Fruit fly (Drosophila melanogaster) whole organism, embryonic: ENCODE data around the gene CG11980.

Experiments used
- CG10462 ChIP-seq: fragments of 200-800 bp; sonication (Bioruptor generic); optimal IDR thresholded peaks from 2 replicates; lab custom pipeline; 2016; ENCODE audit warnings: missing biosample characterization, missing genetic modification characterization
- CG10565 ChIP-seq: fragments of 200-800 bp; sonication (Bioruptor generic); optimal IDR thresholded peaks from 3 replicates; lab custom pipeline; 2016; ENCODE audit warnings: missing biosample characterization, mild to moderate bottlenecking, missing genetic modification characterization
- CG10959 ChIP-seq: fragments of 200-800 bp; sonication (Bioruptor generic); IDR thresholded peaks from 2 replicates; pipeline ENCODE4 v1.3.6; 2022; ENCODE audit warnings: missing biosample characterization, missing genetic modification characterization
- CG11093 ChIP-seq: fragments of 200-800 bp; sonication (Bioruptor generic); IDR thresholded peaks from 3 replicates; pipeline ENCODE4 v1.3.6; 2022; ENCODE audit warnings: missing biosample characterization, missing genetic modification characterization
- CG11504 ChIP-seq: fragments of 200-800 bp; sonication (Bioruptor generic); optimal IDR thresholded peaks from 3 replicates; lab custom pipeline; 2019; ENCODE audit warnings: missing biosample characterization, mild to moderate bottlenecking, missing genetic modification characterization, moderate library complexity
- CG11560 ChIP-seq: fragments of 200-800 bp; sonication (Bioruptor generic); IDR thresholded peaks from 3 replicates; pipeline ENCODE4 v1.3.6; 2022; ENCODE audit warnings: missing biosample characterization, missing genetic modification characterization
- CG12236 ChIP-seq: fragments of 200-800 bp; sonication (Bioruptor generic); optimal IDR thresholded peaks from 2 replicates; lab custom pipeline; 2016; ENCODE audit warnings: missing biosample characterization, missing genetic modification characterization
- CG12299 ChIP-seq: fragments of 200-800 bp; sonication (Bioruptor generic); optimal IDR thresholded peaks from 2 replicates; lab custom pipeline; 2018; ENCODE audit warnings: missing biosample characterization, mild to moderate bottlenecking, missing genetic modification characterization
- CG14441 ChIP-seq: fragments of 200-800 bp; sonication (Bioruptor generic); IDR thresholded peaks from 2 replicates; pipeline ENCODE4 v1.3.6; 2022; ENCODE audit warnings: missing biosample characterization, missing genetic modification characterization
- CG1603 ChIP-seq: fragments of 200-800 bp; sonication (Bioruptor generic); optimal IDR thresholded peaks from 2 replicates; lab custom pipeline; 2019; ENCODE audit warnings: missing biosample characterization, mild to moderate bottlenecking, missing genetic modification characterization, moderate library complexity
- CG16813 ChIP-seq: fragments of 200-800 bp; sonication (Bioruptor generic); IDR thresholded peaks from 3 replicates; pipeline ENCODE4 v1.3.6; 2022; ENCODE audit warnings: missing biosample characterization, missing genetic modification characterization; ENCODE audit not compliant: partially characterized antibody
- CG17359 ChIP-seq: fragments of 200-800 bp; sonication (Bioruptor generic); optimal IDR thresholded peaks from 3 replicates; lab custom pipeline; 2018; ENCODE audit warnings: missing biosample characterization, mild to moderate bottlenecking, missing genetic modification characterization, moderate library complexity
- CG18476 ChIP-seq: fragments of 200-800 bp; sonication (Bioruptor generic); optimal IDR thresholded peaks from 2 replicates; lab custom pipeline; 2016; ENCODE audit warnings: missing biosample characterization, mild to moderate bottlenecking, missing genetic modification characterization
- CG2120 ChIP-seq: fragments of 200-800 bp; sonication (Bioruptor generic); optimal IDR thresholded peaks from 3 replicates; lab custom pipeline; 2016; ENCODE audit warnings: missing biosample characterization, missing genetic modification characterization
- CG2678 ChIP-seq: fragments of 200-800 bp; sonication (Bioruptor generic); optimal IDR thresholded peaks from 3 replicates; lab custom pipeline; 2019; ENCODE audit warnings: missing biosample characterization, mild to moderate bottlenecking, missing genetic modification characterization, moderate library complexity
- CG31441 ChIP-seq: fragments of 200-800 bp; sonication (Bioruptor generic); IDR thresholded peaks from 2 replicates; pipeline ENCODE4 v1.3.6; 2022; ENCODE audit warnings: missing biosample characterization, missing genetic modification characterization
- CG32532 ChIP-seq: fragments of 200-800 bp; sonication (Bioruptor generic); IDR thresholded peaks from 2 replicates; pipeline ENCODE4 v1.3.6; 2022; ENCODE audit warnings: missing biosample characterization, missing genetic modification characterization
- CG3995 ChIP-seq: fragments of 200-800 bp; sonication (Bioruptor generic); optimal IDR thresholded peaks from 3 replicates; lab custom pipeline; 2016; ENCODE audit warnings: missing biosample characterization, missing genetic modification characterization
- CG7928 ChIP-seq: fragments of 200-800 bp; sonication (Bioruptor generic); optimal IDR thresholded peaks from 2 replicates; lab custom pipeline; 2017; ENCODE audit warnings: missing biosample characterization, mild to moderate bottlenecking, missing genetic modification characterization
- CG8944 ChIP-seq: fragments of 200-800 bp; sonication (Bioruptor generic); optimal IDR thresholded peaks from 3 replicates; lab custom pipeline; 2016; ENCODE audit warnings: missing biosample characterization, missing genetic modification characterization
- CG9609 ChIP-seq: fragments of 200-800 bp; sonication (Bioruptor generic); optimal IDR thresholded peaks from 3 replicates; lab custom pipeline; 2016; ENCODE audit warnings: missing biosample characterization, missing genetic modification characterization
- CG9817 ChIP-seq: fragments of 200-800 bp; sonication (Bioruptor generic); optimal IDR thresholded peaks from 2 replicates; lab custom pipeline; 2018; ENCODE audit warnings: missing biosample characterization, mild to moderate bottlenecking, missing genetic modification characterization, moderate library complexity
- CHES-1-like ChIP-seq: fragments of 200-800 bp; sonication (Bioruptor generic); optimal IDR thresholded peaks from 2 replicates; lab custom pipeline; 2016; ENCODE audit warnings: missing biosample characterization, missing genetic modification characterization
- Chrac-16 ChIP-seq: fragments of 200-800 bp; sonication (Bioruptor generic); optimal IDR thresholded peaks from 3 replicates; lab custom pipeline; 2016; ENCODE audit warnings: missing biosample characterization, missing genetic modification characterization
- Dad ChIP-seq: fragments of 200-800 bp; sonication (Bioruptor generic); optimal IDR thresholded peaks from 3 replicates; lab custom pipeline; 2016; ENCODE audit warnings: missing biosample characterization, missing genetic modification characterization
- Dip2 ChIP-seq: fragments of 200-800 bp; sonication (Bioruptor generic); IDR thresholded peaks from 2 replicates; pipeline ENCODE4 v1.3.6; 2022; ENCODE audit warnings: missing biosample characterization, missing genetic modification characterization
- Drgx ChIP-seq: fragments of 200-800 bp; sonication (Bioruptor generic); IDR thresholded peaks from 2 replicates; pipeline ENCODE4 v1.3.6; 2022; ENCODE audit warnings: missing biosample characterization, missing genetic modification characterization
- Fer1 ChIP-seq: fragments of 200-800 bp; sonication (Bioruptor generic); optimal IDR thresholded peaks from 2 replicates; lab custom pipeline; 2017; ENCODE audit warnings: missing biosample characterization, mild to moderate bottlenecking, missing genetic modification characterization
- Fer2 ChIP-seq: fragments of 200-800 bp; sonication (Bioruptor generic); optimal IDR thresholded peaks from 2 replicates; lab custom pipeline; 2018; ENCODE audit warnings: missing biosample characterization, mild to moderate bottlenecking, missing genetic modification characterization, moderate library complexity
- HLH3B ChIP-seq: fragments of 200-800 bp; sonication (Bioruptor generic); IDR thresholded peaks from 2 replicates; pipeline ENCODE4 v1.3.6; 2022; ENCODE audit warnings: missing biosample characterization, missing genetic modification characterization
- Hey ChIP-seq: fragments of 200-800 bp; sonication (Bioruptor generic); optimal IDR thresholded peaks from 3 replicates; lab custom pipeline; 2018; ENCODE audit warnings: missing biosample characterization, mild to moderate bottlenecking, missing genetic modification characterization
- HmgZ ChIP-seq: fragments of 200-800 bp; sonication (Bioruptor generic); optimal IDR thresholded peaks from 2 replicates; lab custom pipeline; 2018; ENCODE audit warnings: missing biosample characterization, mild to moderate bottlenecking, missing genetic modification characterization
- Jarid2 ChIP-seq: fragments of 200-800 bp; sonication (Bioruptor generic); optimal IDR thresholded peaks from 3 replicates; lab custom pipeline; 2017; ENCODE audit warnings: mild to moderate bottlenecking, missing biosample characterization, missing genetic modification reagents, missing genetic modification characterization
- Scr ChIP-seq: fragments of 200-800 bp; sonication (Bioruptor generic); IDR thresholded peaks from 2 replicates; pipeline ENCODE4 v1.3.6; 2022; ENCODE audit warnings: missing biosample characterization, missing genetic modification characterization; ENCODE audit not compliant: partially characterized antibody
- Stat92E ChIP-seq, 3 experiments: fragments of >200 bp in 2 of 3; fragments of 200-800 bp in 1 of 3; sonication (Bioruptor generic) in 1 of 3; optimal IDR thresholded peaks; 2 replicates each; lab custom pipeline; 2017 to 2019; ENCODE audit warnings: missing biosample characterization in 3 of 3, missing genetic modification characterization in 3 of 3, mild to moderate bottlenecking in 1 of 3, moderate library complexity in 1 of 3
- br ChIP-seq: fragments of >200 bp; optimal IDR thresholded peaks from 2 replicates; lab custom pipeline; 2017
- dimm ChIP-seq: fragments of 200-800 bp; sonication (Bioruptor generic); IDR thresholded peaks from 2 replicates; pipeline ENCODE4 v1.3.6; 2022; ENCODE audit warnings: missing biosample characterization, missing genetic modification characterization
- dm ChIP-seq: fragments of 200-800 bp; sonication (Bioruptor generic); optimal IDR thresholded peaks from 3 replicates; lab custom pipeline; 2016; ENCODE audit warnings: missing biosample characterization, missing genetic modification characterization
- fd96Cb ChIP-seq: fragments of 200-800 bp; sonication (Bioruptor generic); optimal IDR thresholded peaks from 2 replicates; lab custom pipeline; 2018; ENCODE audit warnings: missing biosample characterization, mild to moderate bottlenecking, missing genetic modification characterization, moderate library complexity
- gce ChIP-seq: fragments of 200-800 bp; sonication (Bioruptor generic); IDR thresholded peaks from 3 replicates; pipeline ENCODE4 v1.3.6; 2022; ENCODE audit warnings: missing biosample characterization, missing genetic modification characterization
- klu ChIP-seq: fragments of 200-800 bp; sonication (Bioruptor generic); IDR thresholded peaks from 2 replicates; pipeline ENCODE4 v1.3.6; 2022; ENCODE audit warnings: missing biosample characterization, missing genetic modification characterization
- lov ChIP-seq, 2 experiments: fragments of 200-800 bp in 1 of 2; fragments of >200 bp in 1 of 2; sonication (Bioruptor generic) in 1 of 2; IDR thresholded peaks in 1 of 2; optimal IDR thresholded peaks in 1 of 2; 2 replicates in 1 of 2; 3 replicates in 1 of 2; pipeline versions ENCODE4 v1.3.6 to Lab custom; 2017 to 2022; ENCODE audit warnings: missing biosample characterization in 1 of 2, missing genetic modification characterization in 1 of 2
- mld ChIP-seq: fragments of 200-800 bp; sonication (Bioruptor generic); IDR thresholded peaks from 3 replicates; pipeline ENCODE4 v1.3.6; 2022; ENCODE audit warnings: missing biosample characterization, missing genetic modification characterization; ENCODE audit not compliant: partially characterized antibody
- ranshi ChIP-seq: fragments of 200-800 bp; sonication (Bioruptor generic); IDR thresholded peaks from 2 replicates; pipeline ENCODE4 v1.3.6; 2022; ENCODE audit warnings: missing biosample characterization, missing genetic modification characterization
- sens-2 ChIP-seq: fragments of 200-800 bp; sonication (Bioruptor generic); IDR thresholded peaks from 2 replicates; pipeline ENCODE4 v1.3.6; 2022; ENCODE audit warnings: missing biosample characterization, missing genetic modification characterization
- shn ChIP-seq: fragments of 200-800 bp; sonication (Bioruptor generic); optimal IDR thresholded peaks from 3 replicates; lab custom pipeline; 2016; ENCODE audit warnings: missing biosample characterization, missing genetic modification characterization
- sisA ChIP-seq: fragments of 200-800 bp; sonication (Bioruptor generic); IDR thresholded peaks from 2 replicates; pipeline ENCODE4 v1.3.6; 2022; ENCODE audit warnings: missing biosample characterization, missing genetic modification characterization
- slbo ChIP-seq: fragments of 200-800 bp; sonication (Bioruptor generic); IDR thresholded peaks from 2 replicates; pipeline ENCODE4 v1.3.6; 2022; ENCODE audit warnings: missing biosample characterization, missing genetic modification characterization
- zen ChIP-seq: fragments of 200-800 bp; sonication (Bioruptor generic); optimal IDR thresholded peaks from 3 replicates; lab custom pipeline; 2018; ENCODE audit warnings: missing biosample characterization, mild to moderate bottlenecking, missing genetic modification characterization, moderate library complexity

CG11980 gene

dm6 chr3R:8979850-8980775, 23.7 kb upstream of the CG11980 start (continued):
- TF ChIP-seq CG8944 (no peak), Jarid2 (GFP tag; lab: Kevin White, UChicago) (no peak), Fer2 (tag; lab: Kevin White, UChicago) (no peak), Dad (GFP tag; lab: Kevin White, UChicago) (peak; percentile 1), CG1603 (tag; lab: Kevin White, UChicago) (peak; percentile 32), CG16813 (GFP tag; lab: Robert Waterston, UW) (peak; percentile 60; the same call in 2 of the 3 replicates), sens-2 (GFP tag; lab: Robert Waterston, UW) (no peak), Chrac-16 (GFP tag; lab: Kevin White, UChicago) (no peak), Dip2 (GFP tag; lab: Robert Waterston, UW) (no peak), Hey (tag; lab: Kevin White, UChicago) (no peak), CG32532 (GFP tag; lab: Robert Waterston, UW) (peak; percentile 58; the same call in 1 of the 2 replicates), CG9817 (peak; percentile 23), slbo (GFP tag; lab: Robert Waterston, UW) (no peak), br (lab: Kevin White, UChicago) (no peak), CHES-1-like (GFP tag; lab: Kevin White, UChicago) (no peak), CG10959 (GFP tag; lab: Robert Waterston, UW) (no peak), CG7928 (GFP tag; lab: Kevin White, UChicago) (no peak), CG11093 (GFP tag; lab: Robert Waterston, UW) (no peak), shn (no peak), CG10462 (no peak), gce (GFP tag; lab: Robert Waterston, UW) (no peak), CG11504 (tag; lab: Kevin White, UChicago) (peak; percentile 65), HmgZ (tag; lab: Kevin White, UChicago) (peak; percentile 20), fd96Cb (tag; lab: Kevin White, UChicago) (no peak), CG12299 (tag; lab: Kevin White, UChicago) (no peak), mld (no peak), Scr (GFP tag; lab: Robert Waterston, UW) (0 out of 2 replicates have a peak, but pooled peaks have one; percentile 20), CG2120 (GFP tag; lab: Kevin White, UChicago) (peak; percentile 2), CG11560 (tag; lab: Robert Waterston, UW) (no peak), dimm (GFP tag; lab: Robert Waterston, UW) (no peak), CG31441 (GFP tag; lab: Robert Waterston, UW) (no peak), lov (optimal IDR thresholded peaks at IDR 0.05; lab: Kevin White, UChicago) (no peak), lov (GFP tag; IDR thresholded peaks at IDR 0.05; lab: Robert Waterston, UW) (0 out of 3 replicates have a peak, but pooled peaks have one; percentile 4), CG17359 (no peak), CG18476 (GFP tag; lab: Kevin White, UChicago) (no peak), sisA (no peak), zen (peak; percentile 37), Drgx (GFP tag; lab: Robert Waterston, UW) (no peak), Fer1 (GFP tag; lab: Kevin White, UChicago) (no peak), CG10565 (GFP tag; lab: Kevin White, UChicago) (no peak), dm (GFP tag; lab: Kevin White, UChicago) (no peak), CG3995 (GFP tag; lab: Kevin White, UChicago) (no peak), HLH3B (GFP tag; lab: Robert Waterston, UW) (no peak; the same call in 1 of the 2 replicates), CG12236 (no peak), klu (GFP tag; lab: Robert Waterston, UW) (no peak), CG14441 (GFP tag; lab: Robert Waterston, UW) (no peak), ranshi (GFP tag; lab: Robert Waterston, UW) (no peak), CG2678 (tag; lab: Kevin White, UChicago) (peak; percentile 8), CG9609 (GFP tag; lab: Kevin White, UChicago) (no peak), Stat92E (GFP tag; optimal IDR thresholded peaks at IDR 0.05; lab: Kevin White, UChicago) (no peak)
